Fruit fly (Drosophila melanogaster) whole organism, prepupa: ENCODE results near the gene hbt.
A peak's percentile ranks its signal among the peaks of the same experiment; 100 is the strongest.

Source experiments
- CG10631 ChIP-seq: fragments of 200-800 bp; sonication (Bioruptor generic); optimal IDR thresholded peaks from 2 replicates; lab custom pipeline; 2016; ENCODE audit warnings: missing biosample characterization, missing genetic modification characterization
- CG10669 ChIP-seq: fragments of 200-800 bp; sonication (Bioruptor generic); optimal IDR thresholded peaks from 3 replicates; lab custom pipeline; 2018; ENCODE audit warnings: missing biosample characterization, mild to moderate bottlenecking, missing genetic modification characterization, moderate library complexity
- CG11762 ChIP-seq: fragments of 200-800 bp; sonication (Bioruptor generic); optimal IDR thresholded peaks from 3 replicates; lab custom pipeline; 2016; ENCODE audit warnings: missing biosample characterization, missing genetic modification characterization; ENCODE audit not compliant: insufficient read depth
- CG15336 ChIP-seq: fragments of 200-800 bp; sonication (Bioruptor generic); IDR thresholded peaks from 2 replicates; pipeline ENCODE4 v1.3.6; 2022; ENCODE audit warnings: missing biosample characterization, missing genetic modification characterization
- CG16779 ChIP-seq: fragments of 200-800 bp; sonication (Bioruptor generic); optimal IDR thresholded peaks from 3 replicates; lab custom pipeline; 2017; ENCODE audit warnings: missing biosample characterization, mild to moderate bottlenecking, missing genetic modification characterization
- CG3032 ChIP-seq: fragments of 200-800 bp; optimal IDR thresholded peaks from 2 replicates; lab custom pipeline; 2019; ENCODE audit warnings: missing biosample characterization, mild to moderate bottlenecking, missing genetic modification characterization, moderate library complexity
- CG31627 ChIP-seq: fragments of 200-800 bp; sonication (Bioruptor generic); optimal IDR thresholded peaks from 3 replicates; lab custom pipeline; 2016; ENCODE audit warnings: missing biosample characterization, missing genetic modification characterization
- CG32006 ChIP-seq: fragments of 200-800 bp; sonication (Bioruptor generic); optimal IDR thresholded peaks from 3 replicates; lab custom pipeline; 2017; ENCODE audit warnings: missing biosample characterization, mild to moderate bottlenecking, missing genetic modification characterization
- CG34406 ChIP-seq: fragments of 200-800 bp; sonication (Bioruptor generic); optimal IDR thresholded peaks from 3 replicates; lab custom pipeline; 2016; ENCODE audit warnings: missing biosample characterization, missing genetic modification characterization
- CG3919 ChIP-seq: fragments of 200-800 bp; sonication (Bioruptor generic); optimal IDR thresholded peaks from 3 replicates; lab custom pipeline; 2016; ENCODE audit warnings: missing biosample characterization, missing genetic modification characterization
- CG4318 ChIP-seq: fragments of 200-800 bp; sonication (Bioruptor generic); optimal IDR thresholded peaks from 3 replicates; lab custom pipeline; 2017; ENCODE audit warnings: missing biosample characterization, mild to moderate bottlenecking, missing genetic modification characterization
- CG6163 ChIP-seq: fragments of 200-800 bp; sonication (Bioruptor generic); IDR thresholded peaks from 3 replicates; pipeline ENCODE4 v1.3.6; 2022; ENCODE audit warnings: missing biosample characterization, missing genetic modification characterization
- CG6276 ChIP-seq: fragments of 200-800 bp; sonication (Bioruptor generic); optimal IDR thresholded peaks from 2 replicates; lab custom pipeline; 2017; ENCODE audit warnings: missing biosample characterization, mild to moderate bottlenecking, missing genetic modification characterization
- CG6808 ChIP-seq: fragments of 200-800 bp; sonication (Bioruptor generic); optimal IDR thresholded peaks from 3 replicates; lab custom pipeline; 2017; ENCODE audit warnings: missing biosample characterization, missing genetic modification characterization, mild to moderate bottlenecking, moderate library complexity, missing genetic modification reagents
- CG7368 ChIP-seq: fragments of 200-800 bp; sonication (Bioruptor generic); optimal IDR thresholded peaks from 3 replicates; lab custom pipeline; 2016; ENCODE audit warnings: missing biosample characterization, missing genetic modification characterization
- CG8119 ChIP-seq: fragments of 200-800 bp; sonication (Bioruptor generic); IDR thresholded peaks from 3 replicates; pipeline ENCODE4 v1.3.6; 2022; ENCODE audit warnings: missing biosample characterization, missing genetic modification characterization
- CG8319 ChIP-seq: fragments of 200-800 bp; sonication (Bioruptor generic); optimal IDR thresholded peaks from 3 replicates; lab custom pipeline; 2016; ENCODE audit warnings: missing biosample characterization, missing genetic modification characterization
- CG8632 ChIP-seq: fragments of 200-800 bp; sonication (Bioruptor generic); optimal IDR thresholded peaks from 3 replicates; lab custom pipeline; 2016; ENCODE audit warnings: missing biosample characterization, missing genetic modification characterization
- CG9139 ChIP-seq: fragments of 200-800 bp; sonication (Bioruptor generic); optimal IDR thresholded peaks from 3 replicates; lab custom pipeline; 2017; ENCODE audit warnings: missing biosample characterization, mild to moderate bottlenecking, missing genetic modification characterization
- Eip75B ChIP-seq: fragments of 200-800 bp; sonication (Bioruptor generic); optimal IDR thresholded peaks from 3 replicates; lab custom pipeline; 2016; ENCODE audit warnings: missing biosample characterization, missing genetic modification characterization
- Eip78C ChIP-seq: fragments of 200-800 bp; sonication (Bioruptor generic); peaks from one replicate; lab custom pipeline; 2016; ENCODE audit warnings: missing biosample characterization, missing genetic modification characterization
- Eip93F ChIP-seq: fragments of 200-800 bp; sonication (Bioruptor generic); optimal IDR thresholded peaks from 2 replicates; lab custom pipeline; 2016; ENCODE audit warnings: missing biosample characterization, mild to moderate bottlenecking, missing genetic modification characterization
- Ets96B ChIP-seq: fragments of 200-800 bp; optimal IDR thresholded peaks from 2 replicates; lab custom pipeline; 2019; ENCODE audit warnings: missing biosample characterization, mild to moderate bottlenecking, missing genetic modification characterization, moderate library complexity
- Gug ChIP-seq: fragments of 200-800 bp; sonication (Bioruptor generic); IDR thresholded peaks from 2 replicates; pipeline ENCODE4 v1.3.6; 2022; ENCODE audit warnings: missing biosample characterization, missing genetic modification characterization
- Hr38 ChIP-seq: sonication (Bioruptor generic); optimal IDR thresholded peaks from 2 replicates; lab custom pipeline; 2016; ENCODE audit warnings: missing biosample characterization, missing genetic modification characterization
- Hr39 ChIP-seq: fragments of 200-800 bp; sonication (Bioruptor generic); optimal IDR thresholded peaks from 2 replicates; lab custom pipeline; 2016; ENCODE audit warnings: missing biosample characterization, missing genetic modification characterization
- Hr4 ChIP-seq: fragments of 200-800 bp; sonication (Bioruptor generic); optimal IDR thresholded peaks from 3 replicates; lab custom pipeline; 2016; ENCODE audit warnings: missing biosample characterization, missing genetic modification characterization
- Lpt ChIP-seq: fragments of 200-800 bp; sonication (Bioruptor generic); optimal IDR thresholded peaks from 3 replicates; lab custom pipeline; 2016; ENCODE audit warnings: missing biosample characterization, missing genetic modification characterization
- Met ChIP-seq: fragments of 200-800 bp; sonication (Bioruptor generic); optimal IDR thresholded peaks from 3 replicates; lab custom pipeline; 2016; ENCODE audit warnings: missing biosample characterization, missing genetic modification characterization
- OdsH ChIP-seq: fragments of 200-800 bp; sonication (Bioruptor generic); optimal IDR thresholded peaks from 3 replicates; lab custom pipeline; 2016; ENCODE audit warnings: missing biosample characterization, missing genetic modification characterization
- Smox ChIP-seq: fragments of 200-800 bp; sonication (Bioruptor generic); optimal IDR thresholded peaks from 3 replicates; lab custom pipeline; 2016; ENCODE audit warnings: missing biosample characterization, missing genetic modification characterization
- Sox102F ChIP-seq: fragments of 200-800 bp; sonication (Bioruptor generic); optimal IDR thresholded peaks from 2 replicates; lab custom pipeline; 2016; ENCODE audit warnings: missing biosample characterization, mild to moderate bottlenecking, missing genetic modification characterization
- Sox14 ChIP-seq: fragments of 200-800 bp; sonication (Bioruptor generic); optimal IDR thresholded peaks from 3 replicates; lab custom pipeline; 2016; ENCODE audit warnings: missing biosample characterization, missing genetic modification characterization
- Sox15 ChIP-seq: fragments of 200-800 bp; sonication (Bioruptor generic); optimal IDR thresholded peaks from 3 replicates; lab custom pipeline; 2016; ENCODE audit warnings: missing biosample characterization, missing genetic modification characterization
- achi ChIP-seq: fragments of 200-800 bp; sonication (Bioruptor generic); optimal IDR thresholded peaks from 3 replicates; lab custom pipeline; 2016; ENCODE audit warnings: missing biosample characterization, missing genetic modification characterization
- acj6 ChIP-seq: fragments of 200-800 bp; sonication (Bioruptor generic); optimal IDR thresholded peaks from 3 replicates; lab custom pipeline; 2016; ENCODE audit warnings: missing biosample characterization, missing genetic modification characterization
- cyc ChIP-seq: fragments of 200-800 bp; sonication (Bioruptor generic); optimal IDR thresholded peaks from 3 replicates; lab custom pipeline; 2016; ENCODE audit warnings: missing biosample characterization, missing genetic modification characterization
- dac ChIP-seq: fragments of 200-800 bp; sonication (Bioruptor generic); optimal IDR thresholded peaks from 2 replicates; lab custom pipeline; 2017; ENCODE audit warnings: missing biosample characterization, mild to moderate bottlenecking, missing genetic modification characterization
- eg ChIP-seq: fragments of 200-800 bp; sonication (Bioruptor generic); IDR thresholded peaks from 3 replicates; pipeline ENCODE4 v1.3.6; 2022; ENCODE audit warnings: missing biosample characterization, missing genetic modification characterization
- esn ChIP-seq: fragments of 200-800 bp; sonication (Bioruptor generic); optimal IDR thresholded peaks from 2 replicates; lab custom pipeline; 2016; ENCODE audit warnings: missing biosample characterization, mild to moderate bottlenecking, missing genetic modification characterization, moderate library complexity
- fd59A ChIP-seq: fragments of 200-800 bp; sonication (Bioruptor generic); optimal IDR thresholded peaks from 2 replicates; lab custom pipeline; 2017; ENCODE audit warnings: missing biosample characterization, mild to moderate bottlenecking, missing genetic modification characterization, missing genetic modification reagents
- fd85E ChIP-seq: fragments of 200-800 bp; sonication (Bioruptor generic); optimal IDR thresholded peaks from 3 replicates; lab custom pipeline; 2016; ENCODE audit warnings: missing biosample characterization, missing genetic modification characterization
- fkh ChIP-seq: fragments of 200-800 bp; sonication (Bioruptor generic); optimal IDR thresholded peaks from 3 replicates; lab custom pipeline; 2017; ENCODE audit warnings: missing biosample characterization, mild to moderate bottlenecking, missing genetic modification characterization, moderate library complexity
- lz ChIP-seq: fragments of 200-800 bp; sonication (Bioruptor generic); optimal IDR thresholded peaks from 3 replicates; lab custom pipeline; 2016; ENCODE audit warnings: missing biosample characterization, missing genetic modification characterization
- net ChIP-seq: fragments of 200-800 bp; sonication (Bioruptor generic); optimal IDR thresholded peaks from 3 replicates; lab custom pipeline; 2016; ENCODE audit warnings: missing biosample characterization, missing genetic modification characterization
- salr ChIP-seq, 2 experiments: fragments of 200-800 bp; sonication (Bioruptor generic); optimal IDR thresholded peaks; 3 replicates each; lab custom pipeline; 2016 to 2018; ENCODE audit warnings: missing biosample characterization in 2 of 2, missing genetic modification characterization in 2 of 2, mild to moderate bottlenecking in 1 of 2
- ss ChIP-seq, 2 experiments: fragments of 200-800 bp; sonication (Bioruptor generic); optimal IDR thresholded peaks; 2 replicates in 1 of 2; 3 replicates in 1 of 2; lab custom pipeline; 2017 to 2018; ENCODE audit warnings: mild to moderate bottlenecking in 2 of 2, missing biosample characterization in 2 of 2, missing genetic modification characterization in 2 of 2, moderate library complexity in 1 of 2
- topi ChIP-seq: fragments of 200-800 bp; sonication (Bioruptor generic); optimal IDR thresholded peaks from 3 replicates; lab custom pipeline; 2016; ENCODE audit warnings: missing biosample characterization, missing genetic modification characterization
- vri ChIP-seq: fragments of 200-800 bp; sonication (Bioruptor generic); optimal IDR thresholded peaks from 3 replicates; lab custom pipeline; 2016; ENCODE audit warnings: missing biosample characterization, mild to moderate bottlenecking, missing genetic modification characterization

The hbt gene

dm6 chr2L:13331021-13331420 is at the start of gene hbt:
Gene hbt (minus strand): TSS chr2L:13331121.
- TF ChIP-seq Hr38 (GFP tag; lab: Kevin White, UChicago) (no peak), lz (no peak), Sox102F (GFP tag; lab: Kevin White, UChicago) (no peak), OdsH (GFP tag; lab: Kevin White, UChicago) (no peak), CG9139 (no peak), CG4318 (GFP tag; lab: Kevin White, UChicago) (no peak), Eip75B (GFP tag; lab: Kevin White, UChicago) (no peak), Eip93F (GFP tag; lab: Kevin White, UChicago) (no peak), CG6163 (GFP tag; lab: Robert Waterston, UW) (no peak), Eip78C (no peak), Hr4 (GFP tag; lab: Kevin White, UChicago) (no peak), CG3919 (GFP tag; lab: Kevin White, UChicago) (no peak)

dm6 chr2L:13378488-13378964 is 47.6 kb upstream of the hbt start, which contains the start of the genes CG9302 and beta'COP:
Gene CG9302 (minus strand): TSS chr2L:13378538.
Gene beta'COP (plus strand): TSS chr2L:13378902.
- TF ChIP-seq CG8119 (GFP tag; lab: Robert Waterston, UW) (no peak), CG34406 (GFP tag; lab: Kevin White, UChicago) (peak; percentile 48), OdsH (GFP tag; lab: Kevin White, UChicago) (peak; percentile 74), lz (peak; percentile 71), eg (GFP tag; lab: Robert Waterston, UW) (peak; percentile 28; the same call in 1 of the 3 replicates), acj6 (GFP tag; lab: Kevin White, UChicago) (peak; percentile 72), Eip75B (GFP tag; lab: Kevin White, UChicago) (no peak), topi (GFP tag; lab: Kevin White, UChicago) (no peak), net (GFP tag; lab: Kevin White, UChicago) (no peak), CG8632 (GFP tag; lab: Kevin White, UChicago) (no peak), fd85E (GFP tag; lab: Kevin White, UChicago) (no peak), salr (GFP tag; optimal IDR thresholded peaks at IDR 0.05; lab: Kevin White, UChicago) (no peak), CG6276 (GFP tag; lab: Kevin White, UChicago) (no peak), fd59A (peak; percentile 16), esn (GFP tag; lab: Kevin White, UChicago) (peak; percentile 67), CG7368 (GFP tag; lab: Kevin White, UChicago) (no peak), CG15336 (GFP tag; lab: Robert Waterston, UW) (no peak), CG11762 (GFP tag; lab: Kevin White, UChicago) (peak; percentile 32), Sox14 (no peak), CG9139 (no peak), Ets96B (tag; lab: Kevin White, UChicago) (peak; percentile 60), CG6163 (GFP tag; lab: Robert Waterston, UW) (no peak), Hr39 (GFP tag; lab: Kevin White, UChicago) (no peak), Gug (GFP tag; lab: Robert Waterston, UW) (peak; percentile 47), Lpt (GFP tag; lab: Kevin White, UChicago) (no peak), CG8319 (GFP tag; lab: Kevin White, UChicago) (no peak), CG32006 (GFP tag; lab: Kevin White, UChicago) (no peak), Sox15 (GFP tag; lab: Kevin White, UChicago) (peak; percentile 66), dac (GFP tag; lab: Kevin White, UChicago) (no peak), Eip93F (GFP tag; lab: Kevin White, UChicago) (peak; percentile 21), CG6808 (GFP tag; lab: Kevin White, UChicago) (no peak), cyc (peak; percentile 46), CG3919 (GFP tag; lab: Kevin White, UChicago) (no peak), ss (GFP tag; optimal IDR thresholded peaks at IDR 0.05; lab: Kevin White, UChicago) (no peak), vri (GFP tag; lab: Kevin White, UChicago) (no peak), CG3032 (tag; lab: Kevin White, UChicago) (peak; percentile 78), CG10669 (no peak), Eip78C (no peak), CG16779 (tag; lab: Kevin White, UChicago) (no peak), CG31627 (GFP tag; lab: Kevin White, UChicago) (peak; percentile 61), Met (no peak), CG10631 (GFP tag; lab: Kevin White, UChicago) (peak; percentile 79), fkh (no peak), achi (peak; percentile 80), Smox (GFP tag; lab: Kevin White, UChicago) (no peak)
